Worm (Caenorhabditis elegans) whole organism, L1 larva: ENCODE results near the gene ssr-2.

Source experiments
- ama-1 ChIP-seq: fragments of 150-350 bp; optimal IDR thresholded peaks from 2 replicates; lab custom pipeline; 2014
- ceh-63 ChIP-seq: fragments of 200-800 bp; sonication (Bioruptor generic); optimal IDR thresholded peaks from 2 replicates; lab custom pipeline; 2018; ENCODE audit warnings: mild to moderate bottlenecking, missing genetic modification characterization, missing compliant biosample characterization
- ceh-8 ChIP-seq: fragments of 200-800 bp; sonication (Bioruptor generic); optimal IDR thresholded peaks from 2 replicates; lab custom pipeline; 2018; ENCODE audit warnings: mild to moderate bottlenecking, missing genetic modification characterization, moderate library complexity, missing compliant biosample characterization
- ceh-90 ChIP-seq: sonication (generic microtip); optimal IDR thresholded peaks from 2 replicates; lab custom pipeline; 2016; ENCODE audit warnings: missing genetic modification characterization, missing compliant biosample characterization
- ces-1 ChIP-seq: fragments of 150-350 bp; optimal IDR thresholded peaks from 2 replicates; lab custom pipeline; 2014; ENCODE audit warnings: missing biosample characterization, missing genetic modification reagents, missing genetic modification characterization
- dsc-1 ChIP-seq: sonication (generic microtip); optimal IDR thresholded peaks from 2 replicates; lab custom pipeline; 2016; ENCODE audit warnings: mild to moderate bottlenecking, missing genetic modification characterization, missing compliant biosample characterization
- elt-2 ChIP-seq: sonication (generic microtip); optimal IDR thresholded peaks from 2 replicates; lab custom pipeline; 2016; ENCODE audit warnings: missing genetic modification characterization, mild to moderate bottlenecking, inconsistent platforms, missing compliant biosample characterization, missing genetic modification reagents
- ets-5 ChIP-seq: fragments of 200-800 bp; sonication (Bioruptor generic); IDR thresholded peaks from 2 replicates; pipeline ENCODE4 v1.3.6; 2022; ENCODE audit warnings: missing genetic modification characterization, missing compliant biosample characterization
- fkh-10 ChIP-seq: sonication (generic microtip); optimal IDR thresholded peaks from 2 replicates; lab custom pipeline; 2017; ENCODE audit warnings: missing biosample characterization, missing genetic modification reagents, missing genetic modification characterization
- fkh-8 ChIP-seq: sonication (generic microtip); optimal IDR thresholded peaks from 2 replicates; lab custom pipeline; 2016; ENCODE audit warnings: mild to moderate bottlenecking, missing genetic modification characterization, missing compliant biosample characterization
- hlh-4 ChIP-seq: sonication (generic microtip); optimal IDR thresholded peaks from 2 replicates; lab custom pipeline; 2016; ENCODE audit warnings: mild to moderate bottlenecking, missing genetic modification characterization, missing compliant biosample characterization
- lin-14 ChIP-seq: fragments of 200-800 bp; sonication (Bioruptor generic); optimal IDR thresholded peaks from 2 replicates; lab custom pipeline; 2018; ENCODE audit warnings: mild to moderate bottlenecking, missing genetic modification characterization, moderate library complexity, missing compliant biosample characterization
- lsy-2 ChIP-seq, 2 experiments: fragments of 150-350 bp; optimal IDR thresholded peaks; 2 replicates each; lab custom pipeline; 2014; ENCODE audit warnings: missing biosample characterization in 2 of 2, missing genetic modification characterization in 2 of 2
- mdl-1 ChIP-seq, 2 experiments: fragments of 150-350 bp; optimal IDR thresholded peaks; 2 replicates each; lab custom pipeline; 2014 to 2017; ENCODE audit warnings: missing biosample characterization in 2 of 2, missing genetic modification characterization in 2 of 2, inconsistent platforms in 1 of 2
- nhr-12 ChIP-seq: sonication (generic microtip); optimal IDR thresholded peaks from 2 replicates; lab custom pipeline; 2017; ENCODE audit warnings: missing biosample characterization, missing genetic modification characterization
- nhr-19 ChIP-seq: fragments of 200-800 bp; sonication (Bioruptor generic); conservative IDR thresholded peaks from 2 replicates; pipeline ENCODE4 v1.3.6; 2022; ENCODE audit warnings: missing genetic modification characterization, missing compliant biosample characterization
- nhr-20 ChIP-seq: sonication (generic microtip); optimal IDR thresholded peaks from 2 replicates; lab custom pipeline; 2016; ENCODE audit warnings: mild to moderate bottlenecking, missing genetic modification characterization, missing compliant biosample characterization
- nhr-237 ChIP-seq: fragments of 150-350 bp; optimal IDR thresholded peaks from 2 replicates; lab custom pipeline; 2014; ENCODE audit warnings: missing biosample characterization, missing genetic modification characterization
- nhr-47 ChIP-seq: sonication (generic microtip); optimal IDR thresholded peaks from 2 replicates; lab custom pipeline; 2016; ENCODE audit warnings: mild to moderate bottlenecking, missing genetic modification characterization, moderate library complexity, missing compliant biosample characterization
- nhr-71 ChIP-seq: sonication (generic microtip); optimal IDR thresholded peaks from 2 replicates; lab custom pipeline; 2016; ENCODE audit warnings: mild to moderate bottlenecking, missing genetic modification characterization, moderate library complexity, missing compliant biosample characterization
- pax-3 ChIP-seq: fragments of 200-800 bp; sonication (Bioruptor generic); optimal IDR thresholded peaks from 2 replicates; lab custom pipeline; 2018; ENCODE audit warnings: mild to moderate bottlenecking, missing genetic modification characterization, moderate library complexity, missing compliant biosample characterization
- rnt-1 ChIP-seq: sonication (generic microtip); optimal IDR thresholded peaks from 2 replicates; lab custom pipeline; 2016; ENCODE audit warnings: mild to moderate bottlenecking, missing genetic modification characterization, moderate library complexity, missing compliant biosample characterization
- skn-1 ChIP-seq: fragments of 150-350 bp; optimal IDR thresholded peaks from 2 replicates; lab custom pipeline; 2014; ENCODE audit warnings: missing biosample characterization, missing genetic modification characterization
- snu-23 ChIP-seq: sonication (generic microtip); optimal IDR thresholded peaks from 2 replicates; lab custom pipeline; 2016; ENCODE audit warnings: missing genetic modification characterization, missing compliant biosample characterization
- sox-4 ChIP-seq: sonication (generic microtip); optimal IDR thresholded peaks from 2 replicates; lab custom pipeline; 2016; ENCODE audit warnings: missing genetic modification characterization, missing compliant biosample characterization
- sup-37 ChIP-seq: fragments of 200-800 bp; sonication (Bioruptor generic); optimal IDR thresholded peaks from 2 replicates; lab custom pipeline; 2018; ENCODE audit warnings: mild to moderate bottlenecking, missing genetic modification characterization, missing compliant biosample characterization
- swsn-7 ChIP-seq: sonication (generic microtip); optimal IDR thresholded peaks from 2 replicates; lab custom pipeline; 2016; ENCODE audit warnings: missing genetic modification characterization, missing compliant biosample characterization
- tlp-1 ChIP-seq: fragments of 150-350 bp; optimal IDR thresholded peaks from 2 replicates; lab custom pipeline; 2014; ENCODE audit warnings: missing biosample characterization, missing genetic modification characterization
- unc-130 ChIP-seq: fragments of 150-350 bp; optimal IDR thresholded peaks from 2 replicates; lab custom pipeline; 2017; ENCODE audit warnings: missing biosample characterization, missing genetic modification characterization, inconsistent platforms
- unc-98 ChIP-seq: fragments of 200-800 bp; sonication (Bioruptor generic); IDR thresholded peaks from 2 replicates; pipeline ENCODE4 v1.3.6; 2022; ENCODE audit warnings: missing genetic modification characterization, missing compliant biosample characterization
- vab-15 ChIP-seq: sonication (generic microtip); optimal IDR thresholded peaks from 2 replicates; lab custom pipeline; 2017; ENCODE audit warnings: missing genotype, mild to moderate bottlenecking, missing genetic modification characterization, missing compliant biosample characterization
- zag-1 ChIP-seq: fragments of 150-350 bp; optimal IDR thresholded peaks from 2 replicates; lab custom pipeline; 2014; ENCODE audit warnings: missing biosample characterization, missing genetic modification characterization
- ztf-4 ChIP-seq: fragments of 150-350 bp; optimal IDR thresholded peaks from 2 replicates; lab custom pipeline; 2014; ENCODE audit warnings: missing biosample characterization, missing genetic modification characterization

The ssr-2 gene

DNA sequence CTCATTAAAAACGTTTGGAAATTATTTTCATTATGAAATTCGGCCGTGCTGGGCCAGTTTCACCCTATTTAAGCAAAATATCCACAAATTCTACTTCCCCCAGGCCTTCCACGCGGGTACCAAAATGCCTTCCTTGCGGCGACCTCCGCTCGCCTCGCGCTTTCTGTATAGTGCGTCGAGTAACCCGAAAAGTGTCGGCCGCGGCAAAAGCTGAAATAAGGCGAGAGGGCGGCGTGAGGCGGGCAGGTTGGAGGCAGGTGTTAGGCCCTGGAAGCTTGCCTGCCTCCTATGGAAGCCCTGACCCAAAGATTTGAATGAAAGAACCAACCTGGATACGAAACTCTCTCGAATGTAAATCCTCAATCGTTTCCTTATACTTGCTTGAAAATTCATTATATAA, 1.2 kb downstream of the ssr-2 start:
- TF ChIP-seq vab-15 (tag; lab: Kevin White, UChicago) (no peak), zag-1 (no peak), ces-1 (GFP tag; lab: Kevin White, UChicago) (no peak), mdl-1 (tag; optimal IDR thresholded peaks at IDR 0.05; lab: Kevin White, UChicago) (no peak)

- no peak for TF ChIP-seq rnt-1 (tag; lab: Kevin White, UChicago)
- TF ChIP-seq ceh-8: no peak
- TF ChIP-seq sup-37 (GFP tag; lab: Kevin White, UChicago): no peak
- TF ChIP-seq nhr-19 (GFP tag; lab: Robert Waterston, UW): no peak
- no peak for TF ChIP-seq nhr-237 (tag; lab: Kevin White, UChicago)
- TF ChIP-seq unc-130 (tag; lab: Kevin White, UChicago): no peak
- no peak for TF ChIP-seq nhr-12 (tag; lab: Kevin White, UChicago)
- TF ChIP-seq ets-5: no peak
These were observed 7.4 kb downstream of the ssr-2 start, which contains the start of gene tsp-6 for ce11 chrX:2820148-2820547. Gene tsp-6 (plus strand): TSS chrX:2820448.

DNA sequence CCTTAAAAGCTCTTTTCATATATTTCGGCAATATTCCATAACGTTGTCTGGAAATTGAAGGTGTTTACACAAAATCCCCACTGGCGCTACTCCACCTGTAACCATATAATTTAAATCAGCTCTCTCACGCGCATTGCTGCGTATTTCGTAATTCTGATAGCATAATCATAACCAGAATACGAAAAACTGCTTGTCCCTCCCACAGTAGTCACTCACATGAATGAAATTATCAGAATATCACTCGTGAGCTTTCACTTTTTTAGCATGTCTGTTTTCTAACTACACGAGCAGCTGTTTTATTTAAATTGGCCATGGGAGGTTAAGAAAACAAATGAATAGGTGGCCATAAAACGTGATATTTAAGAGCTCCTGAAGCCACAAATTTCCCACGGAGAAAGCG, 7.8 kb downstream of the ssr-2 start:
- peak; percentile 58 for TF ChIP-seq hlh-4 (tag; lab: Kevin White, UChicago)
- TF ChIP-seq snu-23 (GFP tag; lab: Kevin White, UChicago): no peak
- no peak for TF ChIP-seq ama-1 (lab: Kevin White, UChicago)
- TF ChIP-seq nhr-47 (tag; lab: Kevin White, UChicago): peak; percentile 48
- TF ChIP-seq lin-14 (GFP tag; lab: Kevin White, UChicago): peak; percentile 29
- TF ChIP-seq elt-2: no peak
- TF ChIP-seq fkh-8: peak; percentile 90
- peak; percentile 26 for TF ChIP-seq ztf-4 (tag; lab: Kevin White, UChicago)
- TF ChIP-seq sox-4: peak; percentile 45
- peak; percentile 70 for TF ChIP-seq nhr-71 (tag; lab: Kevin White, UChicago)
- no peak for TF ChIP-seq nhr-12 (tag; lab: Kevin White, UChicago)

DNA sequence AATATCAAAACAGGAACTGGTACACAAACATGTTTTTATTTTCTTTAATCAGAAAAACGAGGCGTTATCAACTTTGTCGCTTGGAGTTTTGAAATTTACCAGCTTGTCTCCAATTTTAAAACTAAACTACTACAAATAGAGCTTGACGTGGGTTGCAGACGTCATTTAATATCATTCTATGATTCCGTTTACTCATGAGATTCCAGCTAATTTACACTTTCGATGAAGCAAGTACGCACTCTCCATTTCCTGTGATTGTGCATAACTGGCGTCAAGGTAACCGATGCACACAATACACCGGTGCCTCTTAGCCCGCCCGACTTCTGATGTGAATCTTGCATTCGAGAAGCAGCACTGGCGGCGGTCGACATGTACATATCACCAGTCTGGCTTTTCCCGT, 8.7 kb downstream of the ssr-2 start:
- TF ChIP-seq fkh-8 (peak; percentile 97), swsn-7 (peak; percentile 37), tlp-1 (tag; lab: Kevin White, UChicago) (no peak), nhr-71 (tag; lab: Kevin White, UChicago) (peak; percentile 77), fkh-10 (peak; percentile 43), nhr-47 (tag; lab: Kevin White, UChicago) (peak; percentile 72), dsc-1 (tag; lab: Kevin White, UChicago) (peak; percentile 24), ceh-90 (tag; lab: Kevin White, UChicago) (no peak), skn-1 (no peak), sox-4 (peak; percentile 62), lin-14 (GFP tag; lab: Kevin White, UChicago) (peak; percentile 20), ceh-8 (peak; percentile 30)

DNA sequence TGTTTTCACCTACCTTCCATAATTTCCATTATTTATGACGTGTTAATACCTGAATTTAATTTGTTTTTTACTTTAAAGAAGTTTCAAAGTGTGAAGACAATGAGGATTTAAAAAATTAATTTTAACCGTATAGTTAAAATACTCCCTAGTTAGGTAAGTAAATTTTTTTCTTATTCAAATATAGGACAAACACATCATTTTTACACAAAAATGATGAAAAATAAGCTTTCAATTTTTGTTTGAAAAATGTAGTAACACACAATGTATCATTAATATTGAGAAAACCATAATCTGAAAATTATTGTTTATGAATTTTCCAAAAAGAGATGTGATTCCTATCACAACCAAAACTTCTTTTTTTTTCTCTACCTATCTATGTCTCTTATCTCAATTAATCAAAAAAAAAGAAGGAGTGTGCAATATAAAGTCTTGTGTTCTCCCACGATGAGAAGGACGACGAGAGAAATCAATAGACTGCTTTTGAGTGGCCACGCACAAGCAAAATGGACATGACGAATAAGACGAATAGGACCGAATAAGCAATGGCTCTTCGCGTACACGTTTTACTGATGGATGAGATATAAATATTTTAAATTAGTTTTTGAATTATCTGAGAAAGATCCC, 13.3 kb downstream of the ssr-2 start, which contains the start of gene C14A11.6:
TSS of gene C14A11.6 (minus strand) at position 51 of the 624 bp plus-strand sequence.
- TF ChIP-seq ztf-4 (tag; lab: Kevin White, UChicago) (no peak), nhr-47 (tag; lab: Kevin White, UChicago) (peak; percentile 20), nhr-237 (tag; lab: Kevin White, UChicago) (no peak), lsy-2 (tag; optimal IDR thresholded peaks at IDR 0.05; lab: Kevin White, UChicago) (peak in 1 of 2 experiments; percentile 5), ceh-63 (GFP tag; lab: Kevin White, UChicago) (no peak), snu-23 (GFP tag; lab: Kevin White, UChicago) (peak; percentile 5), ets-5 (no peak), nhr-12 (tag; lab: Kevin White, UChicago) (no peak), fkh-8 (peak; percentile 11), unc-98 (GFP tag; lab: Robert Waterston, UW) (no peak), nhr-71 (tag; lab: Kevin White, UChicago) (peak; percentile 12), nhr-20 (no peak), pax-3 (tag; lab: Kevin White, UChicago) (no peak), lin-14 (GFP tag; lab: Kevin White, UChicago) (peak; percentile 55)
